Worm (Caenorhabditis elegans): Measurements from ENCODE around the gene C01G12.3.

DNA sequence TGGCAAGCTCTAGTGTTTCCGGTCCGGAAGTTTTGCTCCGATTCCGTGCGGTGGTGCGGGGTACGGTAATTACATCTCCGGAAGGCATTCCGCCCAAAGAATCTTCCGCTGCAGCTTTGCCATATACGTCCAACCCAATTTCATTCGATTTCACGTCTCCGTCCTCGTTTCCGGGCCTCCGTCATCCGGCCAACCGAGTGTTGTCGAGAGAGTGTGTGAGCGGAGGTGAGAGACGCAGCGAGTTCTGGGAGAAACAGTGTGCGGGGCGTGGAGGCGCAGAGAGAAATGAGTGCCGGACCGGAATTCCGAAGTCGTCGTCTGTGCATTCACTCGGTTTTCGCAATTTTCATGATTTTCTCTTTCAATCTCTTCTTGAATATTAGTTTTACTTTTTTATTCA, 12.8 kb downstream of the C01G12.3 start:
- TF ChIP-seq W03F9.2 (tag; optimal IDR thresholded peaks at IDR 0.05) (no peak), him-1 (tag; optimal IDR thresholded peaks at IDR 0.05) (no peak), dao-5 (tag; optimal IDR thresholded peaks at IDR 0.05) (no peak)

All from whole organism, L4/young adult.